Worm (Caenorhabditis elegans) whole organism, L1 larva: ENCODE results near the gene parg-2.

Source experiments
- aha-1 ChIP-seq: fragments of 150-350 bp; optimal IDR thresholded peaks from 2 replicates; lab custom pipeline; 2014; ENCODE audit warnings: missing biosample characterization, missing genetic modification characterization
- alr-1 ChIP-seq: fragments of 200-800 bp; sonication (Bioruptor generic); optimal IDR thresholded peaks from 2 replicates; lab custom pipeline; 2018; ENCODE audit warnings: borderline replicate concordance, mild to moderate bottlenecking, missing genetic modification characterization, missing compliant biosample characterization
- ces-1 ChIP-seq: fragments of 150-350 bp; optimal IDR thresholded peaks from 2 replicates; lab custom pipeline; 2014; ENCODE audit warnings: missing biosample characterization, missing genetic modification reagents, missing genetic modification characterization
- lin-13 ChIP-seq: fragments of 150-350 bp; optimal IDR thresholded peaks from 2 replicates; lab custom pipeline; 2014; ENCODE audit warnings: missing biosample characterization, missing genetic modification reagents, missing genetic modification characterization
- unc-62 ChIP-seq: fragments of 150-350 bp; optimal IDR thresholded peaks from 2 replicates; lab custom pipeline; 2014; ENCODE audit warnings: missing biosample characterization, missing genetic modification reagents, missing genetic modification characterization

- TF ChIP-seq lin-13 (GFP tag; lab: Kevin White, UChicago) = no peak
- no peak for TF ChIP-seq unc-62
- TF ChIP-seq ces-1 (GFP tag; lab: Kevin White, UChicago) = no peak
- TF ChIP-seq aha-1 (tag; lab: Kevin White, UChicago) = no peak
- TF ChIP-seq alr-1 (tag; lab: Kevin White, UChicago) = no peak
Observed at ce11 chrIV:8722801-8723200, 7.9 kb upstream of the parg-2 start.
